Worm (Caenorhabditis elegans) whole organism, L4/young adult: ENCODE measurements around the gene nhr-267.

Experiments
- W03F9.2 ChIP-seq: fragments of 150-350 bp; optimal IDR thresholded peaks from 2 replicates; lab custom pipeline; 2014; ENCODE audit warnings: missing biosample characterization, missing genetic modification characterization
- dao-5 ChIP-seq: sonication (generic microtip); optimal IDR thresholded peaks from 2 replicates; lab custom pipeline; 2016; ENCODE audit warnings: missing genotype, missing genetic modification characterization, moderate library complexity, missing compliant biosample characterization
- him-1 ChIP-seq: sonication (generic microtip); optimal IDR thresholded peaks from 2 replicates; lab custom pipeline; 2016; ENCODE audit warnings: missing genotype, missing genetic modification reagents, missing genetic modification characterization, missing compliant biosample characterization

ce11 chrIV:9320023-9320422 is 33.8 kb upstream of the nhr-267 start:
- TF ChIP-seq him-1 (tag; lab: Kevin White, UChicago), result no peak
- no peak for TF ChIP-seq dao-5 (tag; lab: Kevin White, UChicago)
- no peak for TF ChIP-seq W03F9.2 (tag; lab: Kevin White, UChicago)
